Fruit fly (Drosophila melanogaster): ENCODE data around the gene Sec61gamma.
A peak's percentile ranks its signal among the peaks of the same experiment; 100 is the strongest.

- TF ChIP-seq ovo (GFP tag; optimal IDR thresholded peaks at IDR 0.05) (peak; percentile 7), toe (GFP tag; optimal IDR thresholded peaks at IDR 0.05) (no peak), CG1620 (GFP tag; optimal IDR thresholded peaks at IDR 0.05) (peak; percentile 55)
Observed at dm6 chrX:19604997-19605396, 38.1 kb upstream of the Sec61gamma start, which contains the start of gene CG14207.
